Fruit fly (Drosophila melanogaster) ovary, adult (tissue): ENCODE measurements around the gene CG14811.
A peak's percentile ranks its signal among the peaks of the same experiment; 100 is the strongest.

Experiments used
- CG17801 ChIP-seq: fragments of 200-800 bp; optimal IDR thresholded peaks from 2 replicates; lab custom pipeline; 2019; ENCODE audit warnings: missing biosample characterization, mild to moderate bottlenecking, missing genetic modification characterization, moderate library complexity; ENCODE audit not compliant: partially characterized antibody

Gene CG14811

DNA sequence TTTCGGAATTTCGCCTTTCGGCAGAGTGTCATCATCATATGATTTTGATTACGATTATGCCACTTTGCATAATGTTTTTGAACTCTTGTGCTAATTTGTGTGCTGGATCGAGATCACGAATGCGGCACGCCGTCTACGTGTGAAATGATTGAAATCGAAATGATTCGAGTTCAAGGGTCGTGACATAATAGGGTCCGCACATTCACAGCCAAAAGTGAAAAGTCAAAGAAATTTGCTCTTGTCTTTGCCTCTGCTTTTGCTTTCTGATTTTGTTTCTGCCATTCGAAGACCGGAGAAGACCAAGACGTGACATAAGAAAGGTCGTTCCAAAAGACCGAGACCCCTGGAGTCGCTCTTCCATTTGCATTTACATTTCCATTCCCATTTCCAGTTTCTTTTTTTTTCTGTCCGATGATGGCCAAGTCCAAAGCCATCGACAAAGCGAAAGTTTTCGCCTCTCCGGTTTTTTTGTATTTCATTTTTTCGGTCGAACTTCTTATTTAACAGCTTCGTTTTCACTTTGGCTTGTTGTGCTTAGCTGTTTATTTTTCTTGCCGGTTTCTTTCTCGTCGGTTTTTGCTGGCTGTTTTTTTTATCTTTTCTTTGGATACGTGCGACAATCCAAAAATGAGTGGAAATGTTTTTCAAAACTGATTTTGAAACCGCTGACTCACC is 12.7 kb upstream of the CG14811 start:
- TF ChIP-seq CG17801, result peak; percentile 74

DNA sequence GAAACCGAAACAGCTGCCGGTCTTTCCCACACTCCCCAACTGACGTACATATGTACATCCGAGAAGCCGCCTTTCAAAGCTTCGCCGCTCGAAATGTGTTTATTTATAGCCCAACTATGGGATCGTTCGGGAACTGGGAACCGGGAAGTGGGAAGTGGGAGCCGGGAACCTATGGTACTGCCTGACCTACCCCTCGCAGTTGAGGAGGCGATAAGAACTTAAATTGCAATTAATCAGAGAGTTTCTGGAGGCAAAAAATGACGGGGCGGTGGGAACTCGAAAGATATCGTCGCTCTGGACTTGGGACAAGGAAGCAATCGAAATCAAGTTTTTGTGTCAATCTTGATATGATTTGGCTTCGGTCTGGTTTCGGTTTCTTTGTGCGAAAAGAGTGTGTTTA is 10.5 kb upstream of the CG14811 start:
- no peak for TF ChIP-seq CG17801

DNA sequence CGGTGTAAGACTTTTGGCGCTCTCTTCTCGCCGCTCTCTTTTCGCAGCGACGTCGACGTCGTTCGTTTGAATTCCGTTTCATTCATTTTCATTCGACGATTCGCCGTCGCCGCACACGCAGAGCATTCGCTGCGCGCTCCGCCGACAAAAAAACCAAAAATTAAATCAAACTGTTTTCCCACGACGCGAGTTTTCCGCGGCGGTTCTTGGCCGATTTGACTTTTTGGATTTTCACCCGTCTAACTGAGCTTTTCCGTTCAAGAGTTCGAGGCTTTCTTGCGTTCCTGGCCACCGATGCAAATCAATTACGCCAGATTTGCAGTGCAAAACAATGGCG is 9.0 kb upstream of the CG14811 start:
- no peak for TF ChIP-seq CG17801

DNA sequence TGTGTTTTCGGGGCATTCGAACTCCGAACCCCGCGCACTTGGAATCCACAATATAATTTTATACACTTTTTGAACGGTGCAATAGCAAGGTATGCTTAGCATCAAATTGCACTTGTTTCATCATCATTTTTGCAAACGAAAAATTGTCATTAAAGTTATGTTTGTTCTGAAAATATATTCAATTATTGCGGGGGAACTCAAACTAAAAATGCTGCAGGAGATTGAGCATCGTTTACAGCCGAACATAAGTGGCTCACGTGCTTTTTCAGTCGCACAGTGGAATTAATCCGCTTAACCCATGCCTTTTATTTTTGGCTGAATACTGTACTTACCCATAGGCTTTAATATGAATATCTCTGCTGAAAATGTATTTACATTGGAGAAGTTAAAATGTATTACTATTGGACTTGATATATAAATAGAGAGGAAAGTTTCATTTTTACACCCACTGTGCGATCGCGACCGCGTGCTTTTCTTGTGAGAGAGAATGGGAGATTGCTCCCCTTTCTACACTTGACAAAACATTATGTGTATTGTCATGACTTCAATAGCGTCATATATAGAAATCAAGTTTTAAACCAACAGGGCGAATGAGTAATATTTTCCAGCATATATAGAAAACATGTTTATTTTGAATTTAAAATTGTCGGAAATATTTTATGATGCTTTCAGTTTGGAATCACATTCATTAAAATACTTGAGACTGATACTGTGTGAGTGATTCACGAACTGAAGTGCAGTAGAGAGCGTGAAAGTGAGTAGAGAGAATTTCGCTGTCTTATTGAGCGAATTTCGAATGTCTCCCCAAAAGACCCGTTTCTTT is 8.4 kb upstream of the CG14811 start:
- TF ChIP-seq CG17801, result peak; percentile 98

DNA sequence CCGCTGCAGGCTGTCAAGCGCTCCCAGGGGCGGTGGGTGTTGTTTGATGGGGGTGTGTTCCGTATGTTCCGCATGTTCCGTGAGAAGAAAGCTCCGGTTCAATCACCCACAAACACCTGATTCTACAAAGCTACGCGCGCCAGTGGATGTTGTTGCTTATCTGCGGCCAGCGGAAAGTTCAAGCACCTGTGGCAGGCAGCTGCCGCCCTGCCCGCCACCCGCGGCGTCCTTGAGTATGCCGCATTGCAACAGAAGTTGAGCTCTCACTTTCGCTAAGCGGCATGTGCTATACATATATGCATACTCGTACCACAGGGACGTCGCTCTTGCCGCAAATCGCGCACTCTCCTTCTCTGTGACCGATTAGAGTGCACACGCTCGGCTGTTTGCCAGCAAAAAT is 5.9 kb upstream of the CG14811 start:
- no peak for TF ChIP-seq CG17801

DNA sequence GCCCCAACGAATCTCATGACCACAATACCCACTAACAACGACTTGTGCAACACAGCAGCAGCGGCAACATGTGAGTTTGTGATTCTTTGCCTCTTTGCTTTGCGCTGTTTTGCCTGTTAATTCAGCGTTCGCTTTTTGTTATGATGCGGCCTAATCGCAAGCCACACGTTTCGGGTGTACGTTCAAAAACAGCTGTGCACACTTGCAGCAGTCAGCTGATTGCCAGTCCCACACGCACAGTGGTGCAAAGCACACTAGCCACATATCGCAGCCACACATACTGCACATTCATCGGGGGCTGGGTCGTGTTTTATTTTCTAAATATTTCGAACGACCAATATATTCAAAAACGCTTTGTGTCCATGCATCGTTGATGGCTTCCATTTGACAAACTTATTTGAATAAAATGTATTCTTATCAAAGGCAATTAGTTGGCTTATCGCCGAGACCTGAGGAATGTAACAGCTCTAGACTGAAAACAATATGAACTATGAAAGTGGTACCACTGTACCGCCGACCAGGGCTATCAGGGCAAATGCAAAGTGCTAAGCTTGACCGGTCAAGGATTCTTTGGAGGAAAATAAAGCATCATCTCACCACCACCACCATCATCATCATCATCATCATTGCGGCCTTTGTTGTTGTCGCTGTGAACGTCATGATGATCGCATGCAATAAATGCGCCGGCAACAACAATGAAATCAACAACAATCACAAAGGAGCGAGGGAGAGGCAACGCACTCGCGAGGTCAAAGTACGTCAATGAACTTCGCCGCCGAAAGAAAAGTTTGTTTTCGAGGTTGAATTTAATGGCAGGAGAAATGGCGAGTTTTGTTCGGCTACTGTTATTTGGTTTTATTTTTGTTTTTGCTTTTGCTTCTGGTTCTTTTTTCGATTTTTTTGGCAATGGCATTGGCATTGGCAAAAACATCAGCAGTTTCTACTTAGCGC is 4.0 kb upstream of the CG14811 start:
- TF ChIP-seq CG17801, result peak; percentile 35

DNA sequence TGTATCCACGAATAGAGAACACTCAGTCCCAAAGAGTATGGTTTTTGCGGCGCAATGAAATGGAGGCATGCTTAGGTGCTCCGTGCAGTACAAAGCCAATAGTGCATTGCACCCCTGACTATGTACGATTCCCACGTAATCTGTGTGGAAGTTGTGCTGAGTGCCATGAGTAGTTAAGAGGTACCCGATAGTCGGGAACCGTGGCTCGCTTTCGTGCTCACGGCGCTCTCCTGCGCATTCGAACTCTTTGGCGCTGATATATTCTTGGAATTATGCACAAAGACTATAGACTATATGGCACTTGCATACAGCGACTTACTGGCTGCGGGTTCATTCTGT is 2.4 kb upstream of the CG14811 start:
- no peak for TF ChIP-seq CG17801

DNA sequence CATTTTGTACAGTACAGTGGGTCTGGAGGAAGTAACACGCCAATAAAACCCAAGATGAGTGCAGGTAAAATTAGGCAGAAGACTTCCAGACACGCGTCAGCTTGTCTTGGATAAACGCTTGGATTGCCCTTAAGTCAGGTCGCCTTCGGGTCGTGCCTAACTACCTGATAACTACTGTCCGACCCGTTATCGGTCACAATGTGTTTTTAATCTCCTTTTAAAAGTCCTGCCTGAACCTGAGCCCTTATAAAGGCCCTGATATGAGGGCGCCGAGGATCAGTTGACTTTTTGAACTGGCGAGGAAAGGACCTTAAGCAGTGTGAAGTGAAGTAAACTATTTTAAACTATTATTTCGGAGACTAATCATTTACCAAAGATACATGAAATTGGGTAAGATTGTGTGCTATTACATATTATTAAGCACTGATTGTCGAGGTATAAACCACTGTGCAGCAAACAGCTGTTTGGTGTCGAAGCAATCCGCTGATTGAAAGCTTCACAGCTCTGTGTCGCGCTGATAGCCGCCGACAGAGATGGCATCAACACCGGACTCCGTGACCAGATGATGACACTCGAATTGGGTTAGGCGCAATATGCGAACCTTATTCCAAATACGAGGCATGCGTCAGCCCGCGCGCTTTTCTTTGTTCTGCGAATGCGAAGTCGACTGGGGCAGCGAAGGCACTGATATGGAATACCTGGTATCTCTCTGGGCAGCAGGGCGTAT is 1.9 kb upstream of the CG14811 start:
- no peak for TF ChIP-seq CG17801

DNA sequence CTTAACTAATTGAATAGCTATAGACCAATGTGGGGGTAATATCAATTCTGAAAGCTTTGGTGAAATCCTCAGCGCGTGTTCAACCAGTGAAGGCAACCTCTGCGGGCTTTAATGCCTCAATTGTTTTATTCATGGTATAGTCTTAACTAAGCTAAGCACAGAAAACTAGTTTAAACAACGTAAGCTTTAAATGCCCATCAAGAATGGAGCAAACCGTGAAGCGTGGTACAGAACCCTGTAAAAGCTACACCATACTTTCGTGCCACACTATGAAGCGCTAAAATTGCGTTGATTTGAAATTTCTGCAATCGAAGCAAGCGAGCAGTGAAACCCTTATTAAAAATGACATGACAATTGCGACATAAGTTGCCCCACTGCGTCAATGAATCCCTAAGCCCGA is 1.1 kb downstream of the CG14811 start:
- TF ChIP-seq CG17801, result no peak

DNA sequence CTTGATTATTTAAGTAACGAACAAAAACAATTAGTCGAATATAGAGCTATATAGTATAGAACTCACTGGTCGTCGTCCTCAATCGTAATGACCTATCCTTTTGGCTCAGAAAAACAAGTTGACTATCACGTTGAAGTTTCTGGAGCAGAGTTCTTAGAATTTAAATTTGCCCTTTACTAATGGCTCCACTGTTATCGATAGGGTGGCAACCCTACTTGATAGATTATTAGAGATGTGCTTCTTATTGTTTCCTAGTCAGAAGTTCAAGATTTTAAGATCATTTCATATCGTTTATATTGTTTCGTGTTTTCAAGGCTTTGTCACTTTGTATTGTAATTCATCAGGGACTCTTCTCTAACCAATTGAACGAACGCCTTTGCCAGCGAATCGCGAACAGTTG is 1.9 kb downstream of the CG14811 start, which contains the start of gene CG14810:
CG14810 (minus strand) TSS at position 101 of the 400 bp plus-strand sequence.
- no peak for TF ChIP-seq CG17801

DNA sequence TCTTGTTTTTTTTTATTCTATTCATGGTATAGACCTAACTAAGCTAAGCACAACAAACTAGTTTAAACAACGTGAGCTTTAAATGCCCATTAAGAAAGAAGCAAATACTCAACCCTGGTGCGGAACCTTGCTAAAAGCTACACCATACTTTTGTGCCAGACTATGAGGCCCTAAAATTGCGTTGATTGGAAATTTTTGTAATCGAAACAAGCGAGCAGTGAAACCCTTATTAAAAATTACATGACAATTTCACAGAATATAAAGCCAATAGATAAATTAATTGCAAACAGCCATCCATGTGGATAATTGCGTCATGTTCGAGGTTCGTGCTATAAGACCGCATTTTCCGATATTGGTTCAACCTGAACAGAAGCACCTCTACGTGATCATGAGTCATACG is 3.2 kb downstream of the CG14811 start:
- TF ChIP-seq CG17801, result peak; percentile 4

DNA sequence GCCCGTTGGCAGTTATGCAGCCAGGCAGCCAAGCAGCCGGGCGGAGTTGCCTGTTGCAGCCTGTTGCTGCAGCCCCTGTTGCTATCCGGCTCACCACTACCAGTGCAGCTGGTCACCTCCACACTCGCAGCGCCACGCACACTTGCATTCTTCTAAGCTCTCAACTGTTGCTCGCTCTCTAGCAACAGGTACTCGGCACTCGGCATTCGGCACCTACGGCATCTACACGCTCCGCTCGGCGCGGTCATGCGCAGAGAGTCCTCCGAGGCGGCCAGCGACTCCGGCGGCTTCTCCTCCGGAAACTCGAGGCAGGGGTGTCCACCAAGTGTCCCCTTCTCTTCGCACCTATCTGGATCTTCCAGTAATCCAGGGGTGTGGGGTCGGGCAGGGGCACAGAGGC is 11.0 kb downstream of the CG14811 start:
- no peak for TF ChIP-seq CG17801

DNA sequence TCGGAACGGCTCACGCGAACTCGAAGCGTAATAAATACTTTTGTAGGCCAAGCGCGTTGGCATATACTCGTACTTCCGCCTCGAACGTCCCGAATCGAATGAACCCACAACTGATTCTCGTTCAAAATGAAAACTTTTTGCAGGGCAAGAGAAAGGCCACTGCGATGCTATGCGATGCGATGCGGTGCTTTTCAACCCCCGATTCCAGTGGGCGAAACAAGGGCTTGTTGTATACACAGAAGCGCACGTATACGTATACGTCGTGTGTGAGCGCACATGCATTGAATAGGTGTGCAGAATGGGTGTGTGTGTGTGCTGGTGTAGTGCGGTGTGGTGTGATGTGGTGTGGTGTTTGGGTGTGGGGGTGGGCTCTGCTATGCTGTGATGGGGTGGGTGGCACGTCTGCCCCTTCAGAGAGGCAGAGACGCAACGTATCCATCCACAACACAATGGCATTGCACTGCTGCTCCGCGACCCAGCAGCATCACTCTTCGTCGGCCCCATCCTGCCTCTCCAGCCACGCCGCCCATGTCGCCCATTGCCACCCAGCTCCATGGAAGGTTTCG is 28.3 kb downstream of the CG14811 start:
- TF ChIP-seq CG17801, result no peak

DNA sequence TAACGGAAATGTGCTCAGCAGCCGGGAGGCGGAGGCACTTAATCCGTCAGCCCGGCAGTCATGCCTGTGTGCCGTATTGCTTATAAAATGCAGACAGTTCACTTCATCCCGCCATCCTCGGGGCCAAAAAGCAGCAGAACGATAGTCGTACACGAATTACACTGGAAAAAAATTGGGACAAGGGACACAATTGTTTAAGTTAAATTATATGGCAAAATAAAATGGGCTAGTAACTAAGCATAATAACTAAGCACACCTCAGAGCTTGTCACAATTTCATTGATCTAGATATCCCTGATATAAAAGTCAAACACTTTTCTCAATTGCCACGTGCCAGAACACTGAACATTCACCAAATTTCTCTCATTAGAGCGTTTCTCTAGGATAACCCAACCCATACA is 32.9 kb downstream of the CG14811 start, which contains the start of gene CG32806:
CG32806 (plus strand) TSS at position 301 of the 400 bp plus-strand sequence.
- TF ChIP-seq CG17801, result no peak

DNA sequence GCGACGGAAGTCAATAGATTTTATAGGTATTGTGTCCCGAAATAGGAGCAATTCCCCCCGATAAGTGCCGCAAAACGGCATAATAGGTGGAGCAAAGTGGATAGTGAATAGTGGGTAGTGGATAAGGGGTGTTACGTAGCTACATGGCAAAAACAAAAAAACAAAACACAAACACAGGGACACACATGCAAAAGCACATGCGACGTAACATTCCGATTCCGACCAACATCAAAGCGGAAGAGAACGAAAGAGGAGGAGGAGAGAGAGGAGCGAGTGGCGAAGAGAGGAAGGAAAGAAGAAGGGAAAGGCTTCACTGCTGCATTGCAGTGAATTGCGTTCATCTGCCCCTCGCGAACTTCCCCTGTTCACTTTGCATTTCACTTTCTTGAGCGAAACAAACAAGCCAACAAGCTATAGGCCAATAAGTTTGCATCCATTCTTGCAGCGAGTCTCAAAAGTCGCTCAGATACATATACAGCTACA is 47.8 kb downstream of the CG14811 start:
- no peak for TF ChIP-seq CG17801
